Fruit fly (Drosophila melanogaster) whole organism, prepupa: ENCODE data around the gene Sps2.

Experiments used
- Blimp-1 ChIP-seq: fragments of 200-800 bp; sonication (Bioruptor generic); optimal IDR thresholded peaks from 3 replicates; lab custom pipeline; 2017; ENCODE audit warnings: missing biosample characterization, missing genetic modification characterization, mild to moderate bottlenecking, moderate library complexity, missing genetic modification reagents
- CG10631 ChIP-seq: fragments of 200-800 bp; sonication (Bioruptor generic); optimal IDR thresholded peaks from 2 replicates; lab custom pipeline; 2016; ENCODE audit warnings: missing biosample characterization, missing genetic modification characterization
- CG10669 ChIP-seq: fragments of 200-800 bp; sonication (Bioruptor generic); optimal IDR thresholded peaks from 3 replicates; lab custom pipeline; 2018; ENCODE audit warnings: missing biosample characterization, mild to moderate bottlenecking, missing genetic modification characterization, moderate library complexity
- CG11762 ChIP-seq: fragments of 200-800 bp; sonication (Bioruptor generic); optimal IDR thresholded peaks from 3 replicates; lab custom pipeline; 2016; ENCODE audit warnings: missing biosample characterization, missing genetic modification characterization; ENCODE audit not compliant: insufficient read depth
- CG11902 ChIP-seq: fragments of 200-800 bp; sonication (Bioruptor generic); optimal IDR thresholded peaks from 3 replicates; lab custom pipeline; 2016; ENCODE audit warnings: missing biosample characterization, missing genetic modification characterization
- CG16779 ChIP-seq: fragments of 200-800 bp; sonication (Bioruptor generic); optimal IDR thresholded peaks from 3 replicates; lab custom pipeline; 2017; ENCODE audit warnings: missing biosample characterization, mild to moderate bottlenecking, missing genetic modification characterization
- CG31627 ChIP-seq: fragments of 200-800 bp; sonication (Bioruptor generic); optimal IDR thresholded peaks from 3 replicates; lab custom pipeline; 2016; ENCODE audit warnings: missing biosample characterization, missing genetic modification characterization
- CG3919 ChIP-seq: fragments of 200-800 bp; sonication (Bioruptor generic); optimal IDR thresholded peaks from 3 replicates; lab custom pipeline; 2016; ENCODE audit warnings: missing biosample characterization, missing genetic modification characterization
- CG4318 ChIP-seq: fragments of 200-800 bp; sonication (Bioruptor generic); optimal IDR thresholded peaks from 3 replicates; lab custom pipeline; 2017; ENCODE audit warnings: missing biosample characterization, mild to moderate bottlenecking, missing genetic modification characterization
- CG6163 ChIP-seq: fragments of 200-800 bp; sonication (Bioruptor generic); IDR thresholded peaks from 3 replicates; pipeline ENCODE4 v1.3.6; 2022; ENCODE audit warnings: missing biosample characterization, missing genetic modification characterization
- CG7368 ChIP-seq: fragments of 200-800 bp; sonication (Bioruptor generic); optimal IDR thresholded peaks from 3 replicates; lab custom pipeline; 2016; ENCODE audit warnings: missing biosample characterization, missing genetic modification characterization
- CG8119 ChIP-seq: fragments of 200-800 bp; sonication (Bioruptor generic); IDR thresholded peaks from 3 replicates; pipeline ENCODE4 v1.3.6; 2022; ENCODE audit warnings: missing biosample characterization, missing genetic modification characterization
- CG8319 ChIP-seq: fragments of 200-800 bp; sonication (Bioruptor generic); optimal IDR thresholded peaks from 3 replicates; lab custom pipeline; 2016; ENCODE audit warnings: missing biosample characterization, missing genetic modification characterization
- CG8632 ChIP-seq: fragments of 200-800 bp; sonication (Bioruptor generic); optimal IDR thresholded peaks from 3 replicates; lab custom pipeline; 2016; ENCODE audit warnings: missing biosample characterization, missing genetic modification characterization
- CG9139 ChIP-seq: fragments of 200-800 bp; sonication (Bioruptor generic); optimal IDR thresholded peaks from 3 replicates; lab custom pipeline; 2017; ENCODE audit warnings: missing biosample characterization, mild to moderate bottlenecking, missing genetic modification characterization
- Eip75B ChIP-seq: fragments of 200-800 bp; sonication (Bioruptor generic); optimal IDR thresholded peaks from 3 replicates; lab custom pipeline; 2016; ENCODE audit warnings: missing biosample characterization, missing genetic modification characterization
- Eip78C ChIP-seq: fragments of 200-800 bp; sonication (Bioruptor generic); peaks from one replicate; lab custom pipeline; 2016; ENCODE audit warnings: missing biosample characterization, missing genetic modification characterization
- Eip93F ChIP-seq: fragments of 200-800 bp; sonication (Bioruptor generic); optimal IDR thresholded peaks from 2 replicates; lab custom pipeline; 2016; ENCODE audit warnings: missing biosample characterization, mild to moderate bottlenecking, missing genetic modification characterization
- Ets21C ChIP-seq: fragments of 200-800 bp; sonication (Bioruptor generic); optimal IDR thresholded peaks from 3 replicates; lab custom pipeline; 2016; ENCODE audit warnings: missing biosample characterization, missing genetic modification characterization
- Ets96B ChIP-seq: fragments of 200-800 bp; optimal IDR thresholded peaks from 2 replicates; lab custom pipeline; 2019; ENCODE audit warnings: missing biosample characterization, mild to moderate bottlenecking, missing genetic modification characterization, moderate library complexity
- Hr38 ChIP-seq: sonication (Bioruptor generic); optimal IDR thresholded peaks from 2 replicates; lab custom pipeline; 2016; ENCODE audit warnings: missing biosample characterization, missing genetic modification characterization
- Hr4 ChIP-seq: fragments of 200-800 bp; sonication (Bioruptor generic); optimal IDR thresholded peaks from 3 replicates; lab custom pipeline; 2016; ENCODE audit warnings: missing biosample characterization, missing genetic modification characterization
- Lpt ChIP-seq: fragments of 200-800 bp; sonication (Bioruptor generic); optimal IDR thresholded peaks from 3 replicates; lab custom pipeline; 2016; ENCODE audit warnings: missing biosample characterization, missing genetic modification characterization
- OdsH ChIP-seq: fragments of 200-800 bp; sonication (Bioruptor generic); optimal IDR thresholded peaks from 3 replicates; lab custom pipeline; 2016; ENCODE audit warnings: missing biosample characterization, missing genetic modification characterization
- Smox ChIP-seq: fragments of 200-800 bp; sonication (Bioruptor generic); optimal IDR thresholded peaks from 3 replicates; lab custom pipeline; 2016; ENCODE audit warnings: missing biosample characterization, missing genetic modification characterization
- Sox14 ChIP-seq: fragments of 200-800 bp; sonication (Bioruptor generic); optimal IDR thresholded peaks from 3 replicates; lab custom pipeline; 2016; ENCODE audit warnings: missing biosample characterization, missing genetic modification characterization
- acj6 ChIP-seq: fragments of 200-800 bp; sonication (Bioruptor generic); optimal IDR thresholded peaks from 3 replicates; lab custom pipeline; 2016; ENCODE audit warnings: missing biosample characterization, missing genetic modification characterization
- eg ChIP-seq: fragments of 200-800 bp; sonication (Bioruptor generic); IDR thresholded peaks from 3 replicates; pipeline ENCODE4 v1.3.6; 2022; ENCODE audit warnings: missing biosample characterization, missing genetic modification characterization
- esn ChIP-seq: fragments of 200-800 bp; sonication (Bioruptor generic); optimal IDR thresholded peaks from 2 replicates; lab custom pipeline; 2016; ENCODE audit warnings: missing biosample characterization, mild to moderate bottlenecking, missing genetic modification characterization, moderate library complexity
- lz ChIP-seq: fragments of 200-800 bp; sonication (Bioruptor generic); optimal IDR thresholded peaks from 3 replicates; lab custom pipeline; 2016; ENCODE audit warnings: missing biosample characterization, missing genetic modification characterization
- net ChIP-seq: fragments of 200-800 bp; sonication (Bioruptor generic); optimal IDR thresholded peaks from 3 replicates; lab custom pipeline; 2016; ENCODE audit warnings: missing biosample characterization, missing genetic modification characterization
- pdm3 ChIP-seq: fragments of 200-800 bp; sonication (Bioruptor generic); optimal IDR thresholded peaks from 3 replicates; lab custom pipeline; 2016; ENCODE audit warnings: missing biosample characterization, missing genetic modification characterization
- salr ChIP-seq, 2 experiments: fragments of 200-800 bp; sonication (Bioruptor generic); optimal IDR thresholded peaks; 3 replicates each; lab custom pipeline; 2016 to 2018; ENCODE audit warnings: missing biosample characterization in 2 of 2, missing genetic modification characterization in 2 of 2, mild to moderate bottlenecking in 1 of 2
- topi ChIP-seq: fragments of 200-800 bp; sonication (Bioruptor generic); optimal IDR thresholded peaks from 3 replicates; lab custom pipeline; 2016; ENCODE audit warnings: missing biosample characterization, missing genetic modification characterization
- vri ChIP-seq: fragments of 200-800 bp; sonication (Bioruptor generic); optimal IDR thresholded peaks from 3 replicates; lab custom pipeline; 2016; ENCODE audit warnings: missing biosample characterization, mild to moderate bottlenecking, missing genetic modification characterization

Gene Sps2

dm6 chr2L:10299810-10300147, 42.6 kb upstream of the Sps2 start, which contains the start of gene CYLD (continued):
- no peak for TF ChIP-seq vri (GFP tag; lab: Kevin White, UChicago)
- peak; percentile 50 for TF ChIP-seq Eip75B (GFP tag; lab: Kevin White, UChicago)
- no peak for TF ChIP-seq Smox
- no peak for TF ChIP-seq CG6163 (GFP tag; lab: Robert Waterston, UW)
- no peak for TF ChIP-seq net
- no peak for TF ChIP-seq Blimp-1 (GFP tag; lab: Kevin White, UChicago)
- TF ChIP-seq CG8319 = no peak
- peak; percentile 25 for TF ChIP-seq CG10669 (GFP tag; lab: Kevin White, UChicago)
- no peak for TF ChIP-seq eg (GFP tag; lab: Robert Waterston, UW)
- TF ChIP-seq Lpt = peak; percentile 35
- TF ChIP-seq CG10631 (GFP tag; lab: Kevin White, UChicago) = peak; percentile 62
- TF ChIP-seq CG11762 (GFP tag; lab: Kevin White, UChicago) = peak; percentile 36
- TF ChIP-seq CG9139 (GFP tag; lab: Kevin White, UChicago) = no peak
- peak; percentile 50 for TF ChIP-seq topi
- peak in 1 of 2 experiments; percentile 22 for TF ChIP-seq salr (GFP tag; optimal IDR thresholded peaks at IDR 0.05; lab: Kevin White, UChicago)
- TF ChIP-seq Hr4 (GFP tag; lab: Kevin White, UChicago) = peak; percentile 61
- TF ChIP-seq CG3919 (GFP tag; lab: Kevin White, UChicago) = no peak
- no peak for TF ChIP-seq Hr38 (GFP tag; lab: Kevin White, UChicago)
- peak; percentile 71; the same call in 2 of the 3 replicates for TF ChIP-seq CG8119 (GFP tag; lab: Robert Waterston, UW)
- TF ChIP-seq CG4318 (GFP tag; lab: Kevin White, UChicago) = no peak
- TF ChIP-seq Ets96B (tag; lab: Kevin White, UChicago) = peak; percentile 67

- TF ChIP-seq esn (GFP tag; lab: Kevin White, UChicago) (no peak), Eip78C (peak; percentile 42)
Observed at dm6 chr2L:10301918-10302317, 40.5 kb upstream of the Sps2 start, which contains the start of gene CG13138. TSS of gene CG13138 (minus strand) at chr2L:10302018.

dm6 chr2L:10303786-10304185, 38.6 kb upstream of the Sps2 start, which contains the start of gene nmd:
TSS of gene nmd (minus strand) at chr2L:10303947.
- TF ChIP-seq Eip78C (peak; percentile 45), CG16779 (tag; lab: Kevin White, UChicago) (no peak), CG11902 (GFP tag; lab: Kevin White, UChicago) (no peak), esn (GFP tag; lab: Kevin White, UChicago) (peak; percentile 30), CG7368 (GFP tag; lab: Kevin White, UChicago) (no peak), CG31627 (GFP tag; lab: Kevin White, UChicago) (peak; percentile 2), Sox14 (GFP tag; lab: Kevin White, UChicago) (peak; percentile 34), pdm3 (GFP tag; lab: Kevin White, UChicago) (no peak), Eip93F (GFP tag; lab: Kevin White, UChicago) (no peak), CG8632 (GFP tag; lab: Kevin White, UChicago) (no peak), CG11762 (GFP tag; lab: Kevin White, UChicago) (no peak)
- TF ChIP-seq, all 60 proteins: peak for 4

- TF ChIP-seq OdsH (GFP tag; lab: Kevin White, UChicago) (no peak), Eip78C (peak; percentile 39), lz (GFP tag; lab: Kevin White, UChicago) (no peak), topi (no peak), Eip75B (GFP tag; lab: Kevin White, UChicago) (no peak), CG8632 (GFP tag; lab: Kevin White, UChicago) (no peak), acj6 (no peak), Ets21C (GFP tag; lab: Kevin White, UChicago) (no peak)
Observed at dm6 chr2L:10305538-10306147, 36.8 kb upstream of the Sps2 start.
